Worm (Caenorhabditis elegans): ENCODE results near the gene skr-5.

ce11 chrV:17347602-17348001 is at the start of gene skr-5:
- no peak for TF ChIP-seq nhr-76 (tag; optimal IDR thresholded peaks at IDR 0.05)
- TF ChIP-seq R02D3.7 (tag; optimal IDR thresholded peaks at IDR 0.05), result no peak
- no peak for TF ChIP-seq pha-4 (tag; optimal IDR thresholded peaks at IDR 0.05)
- TF ChIP-seq lin-39 (tag; optimal IDR thresholded peaks at IDR 0.05), result no peak
- no peak for TF ChIP-seq lin-15B (tag; optimal IDR thresholded peaks at IDR 0.05)
- TF ChIP-seq egl-27 (tag; optimal IDR thresholded peaks at IDR 0.05), result no peak
- no peak for TF ChIP-seq aly-2 (tag; optimal IDR thresholded peaks at IDR 0.05)
- no peak for TF ChIP-seq nfya-1 (tag; optimal IDR thresholded peaks at IDR 0.05; ENCODE audit: insufficient read depth)
- TF ChIP-seq sea-2 (GFP tag; optimal IDR thresholded peaks at IDR 0.05), result no peak
